Fruit fly (Drosophila melanogaster): ENCODE data around the gene CG4408.

The CG4408 gene

DNA sequence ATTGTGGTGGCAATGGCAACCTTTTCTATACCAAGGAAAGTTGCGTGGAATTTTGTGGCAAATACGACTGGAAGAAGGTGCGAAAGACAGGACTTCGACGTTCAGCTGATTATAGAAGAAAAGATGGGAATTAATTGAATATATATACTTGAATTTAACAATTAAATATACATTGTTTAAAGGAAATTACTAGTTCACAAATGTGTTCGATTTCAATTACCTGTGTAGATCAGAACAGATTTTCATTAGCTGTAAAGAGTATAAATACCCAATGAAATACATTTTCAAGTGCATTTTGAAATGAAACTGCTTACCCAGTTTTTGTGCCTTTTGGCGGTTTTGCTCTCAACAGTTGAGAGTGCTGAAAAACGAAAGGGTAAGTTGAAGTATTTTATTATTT lies 10.0 kb upstream of the CG4408 start, which contains the start of gene CG42828 (continued):
- no peak for TF ChIP-seq caup (GFP tag; optimal IDR thresholded peaks at IDR 0.05; ENCODE audit: severe bottlenecking)

DNA sequence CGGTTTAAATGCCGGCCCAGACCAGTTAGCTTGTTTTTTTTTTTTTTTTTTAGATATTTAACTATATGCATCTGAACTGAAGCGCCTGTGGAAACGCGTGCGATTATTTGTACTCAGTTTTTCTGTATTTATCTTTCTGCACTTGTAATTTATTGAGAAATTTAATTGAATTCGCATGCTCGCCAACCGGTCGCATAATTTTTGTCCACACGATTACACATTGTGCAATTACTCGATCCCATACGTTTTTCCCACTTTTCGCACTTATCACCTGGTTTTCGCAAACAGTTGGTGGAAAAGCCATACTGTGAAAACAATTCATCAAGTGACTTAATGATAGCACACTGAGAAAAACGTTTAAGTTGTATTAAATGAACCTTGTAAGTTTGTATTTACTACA lies 9.2 kb upstream of the CG4408 start, which contains the start of gene CG42827:
CG42827 (plus strand) TSS at position 301 of the 400 bp plus-strand sequence.
- TF ChIP-seq Ssrp (tag; optimal IDR thresholded peaks at IDR 0.05), result no peak
- no peak for TF ChIP-seq CG4820 (GFP tag; optimal IDR thresholded peaks at IDR 0.05)
- TF ChIP-seq unpg (GFP tag; optimal IDR thresholded peaks at IDR 0.05), result no peak
- TF ChIP-seq CG3838 (GFP tag; optimal IDR thresholded peaks at IDR 0.05), result no peak
- TF ChIP-seq CG9609 (GFP tag; optimal IDR thresholded peaks at IDR 0.05), result no peak
- TF ChIP-seq Sry-β (GFP tag; optimal IDR thresholded peaks at IDR 0.05), result no peak
- no peak for TF ChIP-seq nom (GFP tag; optimal IDR thresholded peaks at IDR 0.05)
- no peak for TF ChIP-seq CG4424 (GFP tag; optimal IDR thresholded peaks at IDR 0.05)
- no peak for TF ChIP-seq seq (GFP tag; IDR thresholded peaks at IDR 0.05)
- no peak for TF ChIP-seq run (tag; optimal IDR thresholded peaks at IDR 0.05)
- no peak for TF ChIP-seq fd64A (GFP tag; optimal IDR thresholded peaks at IDR 0.05)

DNA sequence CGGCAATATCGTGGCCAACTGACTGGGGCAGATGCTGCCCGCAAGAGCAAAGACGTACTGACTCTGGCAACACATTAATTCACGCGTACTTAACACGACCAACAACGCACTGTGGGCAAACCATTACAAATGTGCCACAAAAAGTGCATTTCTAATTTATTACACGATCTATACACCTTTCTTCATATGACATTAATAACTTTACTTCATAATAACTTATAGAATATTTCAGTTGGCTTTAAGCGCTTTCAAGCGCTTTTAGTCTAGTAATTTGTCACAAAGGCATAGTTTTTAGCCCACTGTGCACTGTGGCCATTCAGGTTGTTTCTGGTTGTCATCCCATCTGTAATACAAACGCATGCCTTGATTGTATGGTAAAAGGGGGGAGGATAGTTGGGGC lies 4.9 kb upstream of the CG4408 start:
- 0 out of 2 replicates have a peak, but pooled peaks have one; percentile 23 for TF ChIP-seq Drgx (GFP tag; IDR thresholded peaks at IDR 0.05)
- no peak for TF ChIP-seq eyg (GFP tag; optimal IDR thresholded peaks at IDR 0.05)
- TF ChIP-seq Hr3 (GFP tag; optimal IDR thresholded peaks at IDR 0.05), result no peak
- 0 out of 3 replicates have a peak, but pooled peaks have one; percentile 17 for TF ChIP-seq CG34422 (GFP tag; IDR thresholded peaks at IDR 0.05)
- TF ChIP-seq CG11504 (tag; optimal IDR thresholded peaks at IDR 0.05), result peak; percentile 19
- TF ChIP-seq CG9727 (GFP tag; optimal IDR thresholded peaks at IDR 0.05), result no peak
- TF ChIP-seq gem (tag; optimal IDR thresholded peaks at IDR 0.05), result peak; percentile 7
- no peak for TF ChIP-seq CG3163 (GFP tag; optimal IDR thresholded peaks at IDR 0.05)
- no peak for TF ChIP-seq Camta (GFP tag; optimal IDR thresholded peaks at IDR 0.05)
- TF ChIP-seq CG11560 (tag; IDR thresholded peaks at IDR 0.05), result no peak
- TF ChIP-seq sens (GFP tag), result peak; percentile 63
- TF ChIP-seq row (GFP tag; IDR thresholded peaks at IDR 0.05), result peak; percentile 50; the same call in 2 of the 3 replicates
- no peak for TF ChIP-seq bbx (GFP tag; IDR thresholded peaks at IDR 0.05; ENCODE audit: partially characterized antibody)
- no peak for TF ChIP-seq Six4 (GFP tag; optimal IDR thresholded peaks at IDR 0.05)

DNA sequence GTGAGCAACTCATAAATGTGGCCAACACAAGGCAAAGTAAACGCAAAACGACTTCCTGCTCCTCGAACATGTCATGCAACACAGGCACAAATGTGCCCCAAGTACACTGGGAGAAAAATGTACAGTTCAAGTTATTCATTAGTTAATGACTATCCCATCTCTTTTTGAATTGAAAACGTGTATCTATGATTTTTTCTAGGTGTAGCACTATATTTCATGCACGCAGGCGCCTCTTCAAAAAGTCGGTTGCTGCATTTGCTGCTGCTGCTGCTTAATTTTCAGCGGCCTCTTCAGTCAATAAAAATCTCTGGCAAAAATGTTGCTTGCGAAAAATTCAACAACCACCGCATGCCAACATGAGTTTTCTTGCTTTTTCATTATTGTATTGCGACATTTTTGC lies 4.2 kb upstream of the CG4408 start:
- peak; percentile 38 for TF ChIP-seq Drgx (GFP tag; IDR thresholded peaks at IDR 0.05)
- TF ChIP-seq bsh (GFP tag; optimal IDR thresholded peaks at IDR 0.05), result peak in 1 of 2 experiments; percentile 5
- TF ChIP-seq CG10267 (tag; optimal IDR thresholded peaks at IDR 0.05), result no peak
- peak; percentile 79 for TF ChIP-seq Ets65A (GFP tag)
- no peak for TF ChIP-seq pita (GFP tag; optimal IDR thresholded peaks at IDR 0.05)
- TF ChIP-seq H2.0 (GFP tag; IDR thresholded peaks at IDR 0.05), result no peak

DNA sequence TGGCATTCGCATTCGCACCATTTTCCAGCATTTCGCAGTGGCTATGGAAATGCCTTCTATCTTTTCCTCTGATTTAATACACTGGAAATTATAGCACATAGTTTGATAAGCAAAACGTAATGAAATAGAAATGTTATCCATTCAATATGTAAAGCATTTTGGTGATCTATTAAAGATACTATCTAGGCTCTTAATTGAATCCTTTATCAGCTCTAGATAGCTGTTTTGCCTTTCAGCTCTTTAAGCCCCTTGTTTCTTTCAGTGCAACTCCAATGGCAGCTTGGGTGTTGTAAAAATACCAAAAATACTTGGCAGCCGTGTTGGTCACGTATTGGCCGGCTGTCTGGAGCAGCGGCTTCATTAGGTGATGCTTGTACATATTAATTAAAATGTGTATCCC lies 1.7 kb upstream of the CG4408 start:
- no peak for TF ChIP-seq Eip74EF (GFP tag; optimal IDR thresholded peaks at IDR 0.05)
- 0 out of 2 replicates have a peak, but pooled peaks have one; percentile 15 for TF ChIP-seq CG4730 (GFP tag; IDR thresholded peaks at IDR 0.05)
- no peak for TF ChIP-seq trh (GFP tag; optimal IDR thresholded peaks at IDR 0.05)
- TF ChIP-seq stc (GFP tag; IDR thresholded peaks at IDR 0.05), result no peak
- peak; percentile 20 for TF ChIP-seq CG11504 (tag; optimal IDR thresholded peaks at IDR 0.05)
- peak; percentile 56 for TF ChIP-seq Med (GFP tag)
- peak; percentile 40; the same call in 1 of the 2 replicates for TF ChIP-seq Drgx (GFP tag; IDR thresholded peaks at IDR 0.05)
- peak; percentile 27 for TF ChIP-seq gem (tag; optimal IDR thresholded peaks at IDR 0.05)
- 0 out of 2 replicates have a peak, but pooled peaks have one; percentile 20 for TF ChIP-seq Ptx1 (GFP tag; IDR thresholded peaks at IDR 0.05)
- TF ChIP-seq Oli (tag; optimal IDR thresholded peaks at IDR 0.05), result peak; percentile 6
- peak; percentile 16 for TF ChIP-seq sens (GFP tag)
- 0 out of 3 replicates have a peak, but pooled peaks have one; percentile 6 for TF ChIP-seq row (GFP tag; IDR thresholded peaks at IDR 0.05)

Measured in whole organism, embryonic.